Worm (Caenorhabditis elegans) whole organism, L2 larva: ENCODE results near the gene sre-7.
"Not testable (repeated sequence)": the region's sequence is repeated elsewhere in the genome, so short reads cannot be mapped to it uniquely, and the experiment has no call there.

Experiments used
- ama-1 ChIP-seq: fragments of 150-350 bp; optimal IDR thresholded peaks from 2 replicates; lab custom pipeline; 2018; ENCODE audit warnings: inconsistent platforms
- ceh-82 ChIP-seq: fragments of 150-350 bp; optimal IDR thresholded peaks from 2 replicates; lab custom pipeline; 2014; ENCODE audit warnings: missing biosample characterization, missing genetic modification characterization
- elt-1 ChIP-seq: fragments of 150-350 bp; optimal IDR thresholded peaks from 2 replicates; lab custom pipeline; 2014; ENCODE audit warnings: missing biosample characterization, missing genetic modification characterization
- fos-1 ChIP-seq: fragments of 150-350 bp; optimal IDR thresholded peaks from 2 replicates; lab custom pipeline; 2014; ENCODE audit warnings: missing biosample characterization, missing genetic modification characterization
- lin-11 ChIP-seq: fragments of 150-350 bp; sonication (generic microtip); optimal IDR thresholded peaks from 2 replicates; lab custom pipeline; 2014; ENCODE audit warnings: missing biosample characterization, missing genetic modification characterization, inconsistent platforms, mixed read lengths
- lin-13 ChIP-seq: fragments of 150-350 bp; optimal IDR thresholded peaks from 2 replicates; lab custom pipeline; 2014; ENCODE audit warnings: missing biosample characterization, missing genetic modification reagents, missing genetic modification characterization
- lin-39 ChIP-seq: fragments of 150-350 bp; optimal IDR thresholded peaks from 2 replicates; lab custom pipeline; 2014; ENCODE audit warnings: missing biosample characterization, missing genetic modification reagents, missing genetic modification characterization
- nhr-12 ChIP-seq: fragments of 150-350 bp; optimal IDR thresholded peaks from 2 replicates; lab custom pipeline; 2014; ENCODE audit warnings: missing biosample characterization, missing genetic modification characterization
- nhr-6 ChIP-seq: fragments of 150-350 bp; optimal IDR thresholded peaks from 2 replicates; lab custom pipeline; 2014; ENCODE audit warnings: missing biosample characterization, missing genetic modification characterization
- skn-1 ChIP-seq: sonication (generic microtip); optimal IDR thresholded peaks from 2 replicates; lab custom pipeline; 2017; ENCODE audit warnings: missing biosample characterization, missing genetic modification characterization
- ztf-11 ChIP-seq: sonication (generic microtip); optimal IDR thresholded peaks from 2 replicates; lab custom pipeline; 2017; ENCODE audit warnings: missing biosample characterization, missing genetic modification characterization
- ztf-4 ChIP-seq: fragments of 150-350 bp; optimal IDR thresholded peaks from 2 replicates; lab custom pipeline; 2014; ENCODE audit warnings: missing biosample characterization, missing genetic modification characterization

DNA sequence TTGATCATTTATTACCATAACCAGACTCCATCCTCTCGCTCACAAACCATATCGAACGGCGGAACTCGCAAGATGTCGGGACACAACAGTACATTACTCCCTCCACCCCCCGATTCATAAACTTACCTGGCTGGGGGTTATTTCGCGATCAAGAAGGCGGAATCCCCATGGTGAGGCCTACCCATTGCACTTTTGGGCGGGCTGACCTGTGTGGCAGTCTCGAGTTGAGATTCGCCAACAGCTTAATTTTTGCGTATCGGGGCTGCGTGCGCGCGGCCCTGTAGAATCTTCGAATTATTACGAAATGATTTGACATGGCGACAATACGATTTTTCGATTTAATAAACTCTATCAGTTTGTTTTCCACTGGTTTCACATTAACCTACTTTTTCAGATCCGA is 33.5 kb downstream of the sre-7 start:
- not testable (repeated sequence) for TF ChIP-seq ceh-82 (tag; lab: Kevin White, UChicago); lin-13 (GFP tag; lab: Kevin White, UChicago); nhr-6 (tag; lab: Kevin White, UChicago); nhr-12; elt-1 (tag; lab: Kevin White, UChicago); ama-1 (lab: Kevin White, UChicago); lin-11 (tag; lab: Kevin White, UChicago); skn-1; ztf-11; lin-39 (tag; lab: Kevin White, UChicago); fos-1 (tag; lab: Kevin White, UChicago); ztf-4
